Fruit fly (Drosophila melanogaster) whole organism, embryonic: Measurements from ENCODE around the gene CG43248.

ENCODE experiments used
- Abd-B ChIP-seq: fragments of 200-800 bp; sonication (Bioruptor generic); optimal IDR thresholded peaks from 2 replicates; lab custom pipeline; 2018; ENCODE audit warnings: missing biosample characterization, mild to moderate bottlenecking, missing genetic modification characterization, moderate library complexity
- Asciz ChIP-seq: fragments of 200-800 bp; sonication (Bioruptor generic); optimal IDR thresholded peaks from 2 replicates; lab custom pipeline; 2017; ENCODE audit warnings: missing biosample characterization, mild to moderate bottlenecking, missing genetic modification characterization, missing genetic modification reagents
- Awh ChIP-seq: fragments of 200-800 bp; sonication (Bioruptor generic); IDR thresholded peaks from 2 replicates; pipeline ENCODE4, ENCODE4 v1.3.6; 2022; ENCODE audit warnings: missing biosample characterization, missing genetic modification characterization
- Bgb ChIP-seq: fragments of 200-800 bp; sonication (Bioruptor generic); IDR thresholded peaks from 2 replicates; pipeline ENCODE4 v1.3.6; 2022; ENCODE audit warnings: missing biosample characterization, missing genetic modification characterization; ENCODE audit not compliant: partially characterized antibody
- Blimp-1 ChIP-seq: fragments of 200-800 bp; sonication (Bioruptor generic); optimal IDR thresholded peaks from 3 replicates; lab custom pipeline; 2018; ENCODE audit warnings: missing biosample characterization, missing genetic modification characterization, mild to moderate bottlenecking, moderate library complexity, missing genetic modification reagents
- CG10366 ChIP-seq: fragments of 200-800 bp; sonication (Bioruptor generic); IDR thresholded peaks from 2 replicates; pipeline ENCODE4 v1.3.6; 2022; ENCODE audit warnings: missing biosample characterization, missing genetic modification characterization
- CG11085 ChIP-seq: fragments of 200-800 bp; sonication (Bioruptor generic); IDR thresholded peaks from 2 replicates; pipeline ENCODE4 v1.3.6; 2022; ENCODE audit warnings: missing biosample characterization, missing genetic modification characterization
- CG12104 ChIP-seq: fragments of 200-800 bp; sonication (Bioruptor generic); optimal IDR thresholded peaks from 3 replicates; lab custom pipeline; 2016; ENCODE audit warnings: missing biosample characterization, missing genetic modification characterization
- CG12236 ChIP-seq: fragments of 200-800 bp; sonication (Bioruptor generic); optimal IDR thresholded peaks from 2 replicates; lab custom pipeline; 2016; ENCODE audit warnings: missing biosample characterization, missing genetic modification characterization
- CG12744 ChIP-seq: fragments of 200-800 bp; sonication (Bioruptor generic); optimal IDR thresholded peaks from 2 replicates; lab custom pipeline; 2016; ENCODE audit warnings: missing biosample characterization, missing genetic modification characterization
- CG12942 ChIP-seq: fragments of 200-800 bp; sonication (Bioruptor generic); optimal IDR thresholded peaks from 3 replicates; lab custom pipeline; 2016; ENCODE audit warnings: missing biosample characterization, missing genetic modification characterization
- CG14050 ChIP-seq: fragments of 200-800 bp; sonication (Bioruptor generic); IDR thresholded peaks from 3 replicates; pipeline ENCODE4 v1.3.6; 2022; ENCODE audit warnings: missing biosample characterization, missing genetic modification characterization
- CG14710 ChIP-seq: fragments of 200-800 bp; sonication (Bioruptor generic); optimal IDR thresholded peaks from 3 replicates; lab custom pipeline; 2019; ENCODE audit warnings: missing biosample characterization, mild to moderate bottlenecking, missing genetic modification characterization, moderate library complexity
- CG14860 ChIP-seq: fragments of 200-800 bp; sonication (Bioruptor generic); IDR thresholded peaks from 3 replicates; pipeline ENCODE4 v1.3.6; 2022; ENCODE audit warnings: missing biosample characterization, missing genetic modification characterization; ENCODE audit not compliant: partially characterized antibody
- CG15479 ChIP-seq: fragments of 200-800 bp; sonication (Bioruptor generic); optimal IDR thresholded peaks from 3 replicates; lab custom pipeline; 2019; ENCODE audit warnings: missing biosample characterization, mild to moderate bottlenecking, missing genetic modification characterization, moderate library complexity
- CG15514 ChIP-seq: fragments of 200-800 bp; sonication (Bioruptor generic); optimal IDR thresholded peaks from 3 replicates; lab custom pipeline; 2017; ENCODE audit warnings: missing biosample characterization, missing genetic modification characterization, mild to moderate bottlenecking, moderate library complexity, missing genetic modification reagents
- CG17186 ChIP-seq: fragments of 200-800 bp; sonication (Bioruptor generic); optimal IDR thresholded peaks from 3 replicates; lab custom pipeline; 2017; ENCODE audit warnings: missing biosample characterization, missing genetic modification reagents, missing genetic modification characterization
- CG17361 ChIP-seq: fragments of 200-800 bp; sonication (Bioruptor generic); IDR thresholded peaks from 3 replicates; pipeline ENCODE4 v1.3.6; 2022; ENCODE audit warnings: missing biosample characterization, missing genetic modification characterization
- CG17385 ChIP-seq: fragments of 200-800 bp; sonication (Bioruptor generic); optimal IDR thresholded peaks from 3 replicates; lab custom pipeline; 2018; ENCODE audit warnings: missing biosample characterization, mild to moderate bottlenecking, missing genetic modification characterization
- CG17802 ChIP-seq: fragments of 200-800 bp; sonication (Bioruptor generic); optimal IDR thresholded peaks from 2 replicates; lab custom pipeline; 2018; ENCODE audit warnings: missing biosample characterization, mild to moderate bottlenecking, missing genetic modification characterization, moderate library complexity
- CG18011 ChIP-seq: fragments of 200-800 bp; sonication (Bioruptor generic); optimal IDR thresholded peaks from 2 replicates; lab custom pipeline; 2017; ENCODE audit warnings: missing biosample characterization, missing genetic modification characterization, mild to moderate bottlenecking, moderate library complexity, missing genotype
- CG18262 ChIP-seq: fragments of 200-800 bp; optimal IDR thresholded peaks from 3 replicates; lab custom pipeline; 2019; ENCODE audit warnings: missing biosample characterization, mild to moderate bottlenecking, missing genetic modification characterization, moderate library complexity
- CG2712 ChIP-seq: fragments of 200-800 bp; optimal IDR thresholded peaks from 3 replicates; lab custom pipeline; 2019; ENCODE audit warnings: missing biosample characterization, mild to moderate bottlenecking, missing genetic modification characterization, moderate library complexity
- CG30431 ChIP-seq: fragments of 200-800 bp; sonication (Bioruptor generic); optimal IDR thresholded peaks from 2 replicates; lab custom pipeline; 2017; ENCODE audit warnings: missing biosample characterization, missing genetic modification characterization
- CG8944 ChIP-seq: fragments of 200-800 bp; sonication (Bioruptor generic); optimal IDR thresholded peaks from 3 replicates; lab custom pipeline; 2016; ENCODE audit warnings: missing biosample characterization, missing genetic modification characterization
- CG9215 ChIP-seq: fragments of 200-800 bp; sonication (Bioruptor generic); IDR thresholded peaks from 2 replicates; pipeline ENCODE4 v1.3.6; 2022; ENCODE audit warnings: missing biosample characterization, missing genetic modification characterization
- D ChIP-seq, 2 experiments: fragments of 200-800 bp in 1 of 2; fragments of >200 bp in 1 of 2; sonication (Bioruptor generic) in 1 of 2; optimal IDR thresholded peaks; 2 replicates in 1 of 2; 3 replicates in 1 of 2; lab custom pipeline; 2017; ENCODE audit warnings: mild to moderate bottlenecking in 1 of 2, missing biosample characterization in 1 of 2, missing genetic modification characterization in 1 of 2, missing genetic modification reagents in 1 of 2
- Ets65A ChIP-seq: fragments of 200-800 bp; sonication (Bioruptor generic); peaks from one replicate; lab custom pipeline; 2016; ENCODE audit warnings: missing biosample characterization, missing genetic modification characterization
- Gsc ChIP-seq: fragments of 200-800 bp; sonication (Bioruptor generic); IDR thresholded peaks from 2 replicates; pipeline ENCODE4 v1.3.6; 2022; ENCODE audit warnings: missing biosample characterization, missing genetic modification characterization
- HmgD ChIP-seq: fragments of 200-800 bp; sonication (Bioruptor generic); optimal IDR thresholded peaks from 3 replicates; lab custom pipeline; 2016; ENCODE audit warnings: missing biosample characterization, missing genetic modification characterization
- Hsf ChIP-seq: fragments of 200-800 bp; sonication (Bioruptor generic); optimal IDR thresholded peaks from 3 replicates; lab custom pipeline; 2016; ENCODE audit warnings: missing biosample characterization, missing genetic modification characterization
- Mad ChIP-seq: fragments of 200-800 bp; sonication (Bioruptor generic); optimal IDR thresholded peaks from 2 replicates; lab custom pipeline; 2016; ENCODE audit warnings: missing biosample characterization, missing genetic modification characterization
- Side ChIP-seq: fragments of 200-800 bp; sonication (Bioruptor generic); optimal IDR thresholded peaks from 2 replicates; lab custom pipeline; 2016; ENCODE audit warnings: missing biosample characterization, missing genetic modification characterization
- Trl ChIP-seq, 3 experiments: fragments of >200 bp in 2 of 3; fragments of 200-800 bp in 1 of 3; sonication (Bioruptor generic) in 1 of 3; optimal IDR thresholded peaks; 2 replicates in 1 of 3; 3 replicates in 2 of 3; lab custom pipeline; 2016 to 2017; ENCODE audit warnings: missing biosample characterization in 1 of 3, missing genetic modification characterization in 1 of 3
- ac ChIP-seq: fragments of 200-800 bp; sonication (Bioruptor generic); optimal IDR thresholded peaks from 3 replicates; lab custom pipeline; 2017; ENCODE audit warnings: missing biosample characterization, mild to moderate bottlenecking, missing genetic modification characterization
- bowl ChIP-seq: fragments of 200-800 bp; sonication (Bioruptor generic); IDR thresholded peaks from 2 replicates; pipeline ENCODE4 v1.3.6; 2022; ENCODE audit warnings: missing biosample characterization, missing genetic modification characterization
- br ChIP-seq: fragments of >200 bp; optimal IDR thresholded peaks from 2 replicates; lab custom pipeline; 2017
- dan ChIP-seq: fragments of 200-800 bp; sonication (Bioruptor generic); IDR thresholded peaks from 2 replicates; pipeline ENCODE4 v1.3.6; 2022; ENCODE audit warnings: missing biosample characterization, missing genetic modification characterization
- en ChIP-seq: fragments of 200-800 bp; sonication (Bioruptor generic); optimal IDR thresholded peaks from 2 replicates; lab custom pipeline; 2016; ENCODE audit warnings: missing biosample characterization, missing genetic modification characterization
- ftz-f1 ChIP-seq: fragments of 200-800 bp; sonication (Bioruptor generic); optimal IDR thresholded peaks from 2 replicates; lab custom pipeline; 2016; ENCODE audit warnings: missing biosample characterization, missing genetic modification characterization
- grau ChIP-seq: fragments of 200-800 bp; optimal IDR thresholded peaks from 3 replicates; lab custom pipeline; 2019; ENCODE audit warnings: missing biosample characterization, mild to moderate bottlenecking, missing genetic modification characterization, moderate library complexity
- insv ChIP-seq, 2 experiments: fragments of 200-800 bp; sonication (Bioruptor generic); optimal IDR thresholded peaks; 3 replicates each; lab custom pipeline; 2016 to 2018; ENCODE audit warnings: missing biosample characterization in 2 of 2, missing genetic modification characterization in 2 of 2
- lab ChIP-seq: fragments of 200-800 bp; sonication (Bioruptor generic); optimal IDR thresholded peaks from 3 replicates; lab custom pipeline; 2017; ENCODE audit warnings: missing biosample characterization, missing genetic modification characterization, mild to moderate bottlenecking, moderate library complexity, missing genetic modification reagents
- lbe ChIP-seq: fragments of 200-800 bp; sonication (Bioruptor generic); optimal IDR thresholded peaks from 2 replicates; lab custom pipeline; 2016; ENCODE audit warnings: missing biosample characterization, mild to moderate bottlenecking, missing genetic modification characterization
- nom ChIP-seq: fragments of 200-800 bp; sonication (Bioruptor generic); optimal IDR thresholded peaks from 2 replicates; lab custom pipeline; 2017; ENCODE audit warnings: missing biosample characterization, missing genetic modification characterization, mild to moderate bottlenecking, moderate library complexity, missing genetic modification reagents
- phol ChIP-seq: fragments of 200-800 bp; sonication (Bioruptor generic); optimal IDR thresholded peaks from 3 replicates; lab custom pipeline; 2018; ENCODE audit warnings: missing biosample characterization, mild to moderate bottlenecking, missing genetic modification characterization, moderate library complexity
- ssp ChIP-seq: fragments of 200-800 bp; sonication (Bioruptor generic); IDR thresholded peaks from 2 replicates; pipeline ENCODE4 v1.3.6; 2022; ENCODE audit warnings: missing biosample characterization, missing genetic modification characterization
- tll ChIP-seq, 2 experiments: fragments of 200-800 bp in 1 of 2; fragments of >200 bp in 1 of 2; sonication (Bioruptor generic) in 1 of 2; optimal IDR thresholded peaks; 2 replicates each; lab custom pipeline; 2017 to 2019; ENCODE audit warnings: missing biosample characterization in 2 of 2, missing genetic modification characterization in 2 of 2, mild to moderate bottlenecking in 1 of 2, moderate library complexity in 1 of 2
- wdn ChIP-seq: fragments of 200-800 bp; sonication (Bioruptor generic); IDR thresholded peaks from 2 replicates; pipeline ENCODE4 v1.3.6; 2022; ENCODE audit warnings: missing biosample characterization, missing genetic modification characterization

CG43248 gene

dm6 chr3L:15513264-15513663 lies 18.0 kb downstream of the CG43248 start:
- TF ChIP-seq insv (GFP tag; optimal IDR thresholded peaks at IDR 0.05; lab: Kevin White, UChicago), result no peak
- TF ChIP-seq phol (tag; lab: Kevin White, UChicago), result no peak
- no peak for TF ChIP-seq dan
- TF ChIP-seq CG18262 (tag; lab: Kevin White, UChicago), result no peak
- TF ChIP-seq CG17186 (GFP tag; lab: Kevin White, UChicago), result no peak
- TF ChIP-seq CG17361 (GFP tag; lab: Robert Waterston, UW), result no peak
- no peak for TF ChIP-seq ssp (GFP tag; lab: Robert Waterston, UW)
- TF ChIP-seq CG8944, result no peak
- TF ChIP-seq, all 482 proteins: peak for 0

DNA sequence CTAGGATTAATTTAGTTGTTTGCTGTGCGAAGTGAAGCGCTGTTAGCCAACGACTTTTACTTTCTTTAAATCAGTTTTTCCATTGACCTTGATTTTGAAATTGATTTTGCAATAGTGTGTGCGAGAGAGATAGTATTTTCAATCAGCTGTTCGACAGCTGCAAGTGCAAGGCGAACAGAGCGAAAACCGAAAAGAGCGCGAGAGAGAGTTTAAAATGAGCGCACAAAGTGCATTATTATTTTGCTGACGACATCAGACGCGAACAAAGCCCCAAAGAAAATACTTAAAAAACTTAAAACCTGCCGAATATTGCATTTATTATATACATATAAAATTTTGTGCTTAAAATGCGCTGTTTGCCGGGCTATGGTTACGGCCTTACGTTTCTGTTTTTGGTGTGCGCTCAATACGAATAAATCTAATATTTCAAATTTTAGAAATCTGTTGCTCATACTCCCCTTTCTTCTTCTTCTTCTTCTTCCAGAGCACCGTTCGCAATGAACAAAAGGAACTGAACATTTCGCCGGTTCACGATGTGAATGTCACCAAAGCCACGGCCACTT lies 19.5 kb downstream of the CG43248 start:
- TF ChIP-seq Gsc (GFP tag; lab: Robert Waterston, UW) (no peak), CG9215 (GFP tag; lab: Robert Waterston, UW) (no peak), Awh (no peak), CG18011 (GFP tag; lab: Kevin White, UChicago) (no peak), Side (GFP tag; lab: Kevin White, UChicago) (no peak), nom (GFP tag; lab: Kevin White, UChicago) (peak; percentile 64), Trl (optimal IDR thresholded peaks at IDR 0.05; lab: Kevin White, UChicago) (peak; percentile 10 to 68), Trl (GFP tag; optimal IDR thresholded peaks at IDR 0.05; lab: Kevin White, UChicago) (no peak), CG15514 (peak; percentile 60), bowl (no peak), tll (GFP tag; optimal IDR thresholded peaks at IDR 0.05; lab: Kevin White, UChicago) (peak in 1 of 2 experiments; percentile 61), Hsf (GFP tag; lab: Kevin White, UChicago) (no peak), Abd-B (GFP tag; lab: Kevin White, UChicago) (no peak), CG11085 (GFP tag; lab: Robert Waterston, UW) (no peak), Blimp-1 (GFP tag; lab: Kevin White, UChicago) (peak; percentile 47), CG15479 (peak; percentile 32), en (GFP tag; lab: Kevin White, UChicago) (no peak), wdn (GFP tag; lab: Robert Waterston, UW) (no peak), CG30431 (no peak), CG14860 (GFP tag; lab: Robert Waterston, UW) (no peak), ac (GFP tag; lab: Kevin White, UChicago) (peak; percentile 58), Bgb (no peak), CG12104 (GFP tag; lab: Kevin White, UChicago) (no peak), grau (tag; lab: Kevin White, UChicago) (no peak), CG12744 (no peak), CG10366 (no peak), lab (GFP tag; lab: Kevin White, UChicago) (no peak), CG2712 (tag; lab: Kevin White, UChicago) (peak; percentile 13), CG17802 (no peak), CG12942 (GFP tag; lab: Kevin White, UChicago) (no peak), Mad (GFP tag; lab: Kevin White, UChicago) (no peak), CG14050 (no peak), CG17385 (GFP tag; lab: Kevin White, UChicago) (peak; percentile 81), D (optimal IDR thresholded peaks at IDR 0.05; lab: Kevin White, UChicago) (no peak), D (GFP tag; optimal IDR thresholded peaks at IDR 0.05; lab: Kevin White, UChicago) (no peak), Asciz (GFP tag; lab: Kevin White, UChicago) (no peak), CG12236 (GFP tag; lab: Kevin White, UChicago) (no peak), Ets65A (GFP tag; lab: Kevin White, UChicago) (no peak), ftz-f1 (GFP tag; lab: Kevin White, UChicago) (no peak), br (lab: Kevin White, UChicago) (no peak), lbe (GFP tag; lab: Kevin White, UChicago) (peak; percentile 14), HmgD (GFP tag; lab: Kevin White, UChicago) (no peak), CG14710 (peak; percentile 26)
